Fruit fly (Drosophila melanogaster) whole organism, prepupa: ENCODE results near the gene Tpt.

Experiments used
- Blimp-1 ChIP-seq: fragments of 200-800 bp; sonication (Bioruptor generic); optimal IDR thresholded peaks from 3 replicates; lab custom pipeline; 2017; ENCODE audit warnings: missing biosample characterization, missing genetic modification characterization, mild to moderate bottlenecking, moderate library complexity, missing genetic modification reagents
- CG11294 ChIP-seq: fragments of 200-800 bp; sonication (Bioruptor generic); IDR thresholded peaks from 2 replicates; pipeline ENCODE4 v1.3.6; 2022; ENCODE audit warnings: missing biosample characterization, missing genetic modification characterization
- CG11762 ChIP-seq: fragments of 200-800 bp; sonication (Bioruptor generic); optimal IDR thresholded peaks from 3 replicates; lab custom pipeline; 2016; ENCODE audit warnings: missing biosample characterization, missing genetic modification characterization; ENCODE audit not compliant: insufficient read depth
- CG11902 ChIP-seq: fragments of 200-800 bp; sonication (Bioruptor generic); optimal IDR thresholded peaks from 3 replicates; lab custom pipeline; 2016; ENCODE audit warnings: missing biosample characterization, missing genetic modification characterization
- CG15336 ChIP-seq: fragments of 200-800 bp; sonication (Bioruptor generic); IDR thresholded peaks from 2 replicates; pipeline ENCODE4 v1.3.6; 2022; ENCODE audit warnings: missing biosample characterization, missing genetic modification characterization
- CG1621 ChIP-seq: fragments of 200-800 bp; sonication (Bioruptor generic); optimal IDR thresholded peaks from 3 replicates; lab custom pipeline; 2018; ENCODE audit warnings: missing biosample characterization, mild to moderate bottlenecking, missing genetic modification characterization
- CG31627 ChIP-seq: fragments of 200-800 bp; sonication (Bioruptor generic); optimal IDR thresholded peaks from 3 replicates; lab custom pipeline; 2016; ENCODE audit warnings: missing biosample characterization, missing genetic modification characterization
- CG32006 ChIP-seq: fragments of 200-800 bp; sonication (Bioruptor generic); optimal IDR thresholded peaks from 3 replicates; lab custom pipeline; 2017; ENCODE audit warnings: missing biosample characterization, mild to moderate bottlenecking, missing genetic modification characterization
- CG3919 ChIP-seq: fragments of 200-800 bp; sonication (Bioruptor generic); optimal IDR thresholded peaks from 3 replicates; lab custom pipeline; 2016; ENCODE audit warnings: missing biosample characterization, missing genetic modification characterization
- CG4318 ChIP-seq: fragments of 200-800 bp; sonication (Bioruptor generic); optimal IDR thresholded peaks from 3 replicates; lab custom pipeline; 2017; ENCODE audit warnings: missing biosample characterization, mild to moderate bottlenecking, missing genetic modification characterization
- CG6163 ChIP-seq: fragments of 200-800 bp; sonication (Bioruptor generic); IDR thresholded peaks from 3 replicates; pipeline ENCODE4 v1.3.6; 2022; ENCODE audit warnings: missing biosample characterization, missing genetic modification characterization
- CG6808 ChIP-seq: fragments of 200-800 bp; sonication (Bioruptor generic); optimal IDR thresholded peaks from 3 replicates; lab custom pipeline; 2017; ENCODE audit warnings: missing biosample characterization, missing genetic modification characterization, mild to moderate bottlenecking, moderate library complexity, missing genetic modification reagents
- CG6854 ChIP-seq: fragments of 200-800 bp; sonication (Bioruptor generic); optimal IDR thresholded peaks from 2 replicates; lab custom pipeline; 2017; ENCODE audit warnings: missing biosample characterization, mild to moderate bottlenecking, missing genetic modification characterization
- CG7368 ChIP-seq: fragments of 200-800 bp; sonication (Bioruptor generic); optimal IDR thresholded peaks from 3 replicates; lab custom pipeline; 2016; ENCODE audit warnings: missing biosample characterization, missing genetic modification characterization
- CG8119 ChIP-seq: fragments of 200-800 bp; sonication (Bioruptor generic); IDR thresholded peaks from 3 replicates; pipeline ENCODE4 v1.3.6; 2022; ENCODE audit warnings: missing biosample characterization, missing genetic modification characterization
- CG8632 ChIP-seq: fragments of 200-800 bp; sonication (Bioruptor generic); optimal IDR thresholded peaks from 3 replicates; lab custom pipeline; 2016; ENCODE audit warnings: missing biosample characterization, missing genetic modification characterization
- Eip75B ChIP-seq: fragments of 200-800 bp; sonication (Bioruptor generic); optimal IDR thresholded peaks from 3 replicates; lab custom pipeline; 2016; ENCODE audit warnings: missing biosample characterization, missing genetic modification characterization
- Eip78C ChIP-seq: fragments of 200-800 bp; sonication (Bioruptor generic); peaks from one replicate; lab custom pipeline; 2016; ENCODE audit warnings: missing biosample characterization, missing genetic modification characterization
- Ets96B ChIP-seq: fragments of 200-800 bp; optimal IDR thresholded peaks from 2 replicates; lab custom pipeline; 2019; ENCODE audit warnings: missing biosample characterization, mild to moderate bottlenecking, missing genetic modification characterization, moderate library complexity
- Hr39 ChIP-seq: fragments of 200-800 bp; sonication (Bioruptor generic); optimal IDR thresholded peaks from 2 replicates; lab custom pipeline; 2016; ENCODE audit warnings: missing biosample characterization, missing genetic modification characterization
- Hr4 ChIP-seq: fragments of 200-800 bp; sonication (Bioruptor generic); optimal IDR thresholded peaks from 3 replicates; lab custom pipeline; 2016; ENCODE audit warnings: missing biosample characterization, missing genetic modification characterization
- Lpt ChIP-seq: fragments of 200-800 bp; sonication (Bioruptor generic); optimal IDR thresholded peaks from 3 replicates; lab custom pipeline; 2016; ENCODE audit warnings: missing biosample characterization, missing genetic modification characterization
- Met ChIP-seq: fragments of 200-800 bp; sonication (Bioruptor generic); optimal IDR thresholded peaks from 3 replicates; lab custom pipeline; 2016; ENCODE audit warnings: missing biosample characterization, missing genetic modification characterization
- OdsH ChIP-seq: fragments of 200-800 bp; sonication (Bioruptor generic); optimal IDR thresholded peaks from 3 replicates; lab custom pipeline; 2016; ENCODE audit warnings: missing biosample characterization, missing genetic modification characterization
- Smox ChIP-seq: fragments of 200-800 bp; sonication (Bioruptor generic); optimal IDR thresholded peaks from 3 replicates; lab custom pipeline; 2016; ENCODE audit warnings: missing biosample characterization, missing genetic modification characterization
- Sox102F ChIP-seq: fragments of 200-800 bp; sonication (Bioruptor generic); optimal IDR thresholded peaks from 2 replicates; lab custom pipeline; 2016; ENCODE audit warnings: missing biosample characterization, mild to moderate bottlenecking, missing genetic modification characterization
- Sox15 ChIP-seq: fragments of 200-800 bp; sonication (Bioruptor generic); optimal IDR thresholded peaks from 3 replicates; lab custom pipeline; 2016; ENCODE audit warnings: missing biosample characterization, missing genetic modification characterization
- achi ChIP-seq: fragments of 200-800 bp; sonication (Bioruptor generic); optimal IDR thresholded peaks from 3 replicates; lab custom pipeline; 2016; ENCODE audit warnings: missing biosample characterization, missing genetic modification characterization
- acj6 ChIP-seq: fragments of 200-800 bp; sonication (Bioruptor generic); optimal IDR thresholded peaks from 3 replicates; lab custom pipeline; 2016; ENCODE audit warnings: missing biosample characterization, missing genetic modification characterization
- cyc ChIP-seq: fragments of 200-800 bp; sonication (Bioruptor generic); optimal IDR thresholded peaks from 3 replicates; lab custom pipeline; 2016; ENCODE audit warnings: missing biosample characterization, missing genetic modification characterization
- dac ChIP-seq: fragments of 200-800 bp; sonication (Bioruptor generic); optimal IDR thresholded peaks from 2 replicates; lab custom pipeline; 2017; ENCODE audit warnings: missing biosample characterization, mild to moderate bottlenecking, missing genetic modification characterization
- dsx ChIP-seq: fragments of 200-800 bp; optimal IDR thresholded peaks from 3 replicates; lab custom pipeline; 2019; ENCODE audit warnings: missing biosample characterization, mild to moderate bottlenecking, missing genetic modification characterization, moderate library complexity; ENCODE audit not compliant: poor library complexity, severe bottlenecking
- eg ChIP-seq: fragments of 200-800 bp; sonication (Bioruptor generic); IDR thresholded peaks from 3 replicates; pipeline ENCODE4 v1.3.6; 2022; ENCODE audit warnings: missing biosample characterization, missing genetic modification characterization
- esn ChIP-seq: fragments of 200-800 bp; sonication (Bioruptor generic); optimal IDR thresholded peaks from 2 replicates; lab custom pipeline; 2016; ENCODE audit warnings: missing biosample characterization, mild to moderate bottlenecking, missing genetic modification characterization, moderate library complexity
- fd59A ChIP-seq: fragments of 200-800 bp; sonication (Bioruptor generic); optimal IDR thresholded peaks from 2 replicates; lab custom pipeline; 2017; ENCODE audit warnings: missing biosample characterization, mild to moderate bottlenecking, missing genetic modification characterization, missing genetic modification reagents
- fd85E ChIP-seq: fragments of 200-800 bp; sonication (Bioruptor generic); optimal IDR thresholded peaks from 3 replicates; lab custom pipeline; 2016; ENCODE audit warnings: missing biosample characterization, missing genetic modification characterization
- fkh ChIP-seq: fragments of 200-800 bp; sonication (Bioruptor generic); optimal IDR thresholded peaks from 3 replicates; lab custom pipeline; 2017; ENCODE audit warnings: missing biosample characterization, mild to moderate bottlenecking, missing genetic modification characterization, moderate library complexity
- lz ChIP-seq: fragments of 200-800 bp; sonication (Bioruptor generic); optimal IDR thresholded peaks from 3 replicates; lab custom pipeline; 2016; ENCODE audit warnings: missing biosample characterization, missing genetic modification characterization
- net ChIP-seq: fragments of 200-800 bp; sonication (Bioruptor generic); optimal IDR thresholded peaks from 3 replicates; lab custom pipeline; 2016; ENCODE audit warnings: missing biosample characterization, missing genetic modification characterization
- pdm3 ChIP-seq: fragments of 200-800 bp; sonication (Bioruptor generic); optimal IDR thresholded peaks from 3 replicates; lab custom pipeline; 2016; ENCODE audit warnings: missing biosample characterization, missing genetic modification characterization
- salr ChIP-seq, 2 experiments: fragments of 200-800 bp; sonication (Bioruptor generic); optimal IDR thresholded peaks; 3 replicates each; lab custom pipeline; 2016 to 2018; ENCODE audit warnings: missing biosample characterization in 2 of 2, missing genetic modification characterization in 2 of 2, mild to moderate bottlenecking in 1 of 2
- spab ChIP-seq: fragments of 200-800 bp; sonication (Bioruptor generic); optimal IDR thresholded peaks from 2 replicates; lab custom pipeline; 2017; ENCODE audit warnings: missing biosample characterization, mild to moderate bottlenecking, missing genetic modification characterization, missing genetic modification reagents
- ss ChIP-seq, 2 experiments: fragments of 200-800 bp; sonication (Bioruptor generic); optimal IDR thresholded peaks; 2 replicates in 1 of 2; 3 replicates in 1 of 2; lab custom pipeline; 2017 to 2018; ENCODE audit warnings: mild to moderate bottlenecking in 2 of 2, missing biosample characterization in 2 of 2, missing genetic modification characterization in 2 of 2, moderate library complexity in 1 of 2
- svp ChIP-seq: fragments of 200-800 bp; sonication (Bioruptor generic); peaks from one replicate; lab custom pipeline; 2016; ENCODE audit warnings: missing biosample characterization, missing genetic modification characterization
- vri ChIP-seq: fragments of 200-800 bp; sonication (Bioruptor generic); optimal IDR thresholded peaks from 3 replicates; lab custom pipeline; 2016; ENCODE audit warnings: missing biosample characterization, mild to moderate bottlenecking, missing genetic modification characterization

Gene Tpt

dm6 chr3L:8441745-8442575 lies 36.9 kb upstream of the Tpt start, which contains the start of gene Unr (continued):
- peak; percentile 84 for TF ChIP-seq CG31627
- TF ChIP-seq CG6808 (GFP tag; lab: Kevin White, UChicago), result peak; percentile 2
- peak; percentile 54 for TF ChIP-seq CG7368 (GFP tag; lab: Kevin White, UChicago)
- peak; percentile 14 for TF ChIP-seq fd85E
- TF ChIP-seq CG8119 (GFP tag; lab: Robert Waterston, UW), result peak; percentile 52; the same call in 1 of the 3 replicates
- peak; percentile 89 for TF ChIP-seq CG3919
- TF ChIP-seq net (GFP tag; lab: Kevin White, UChicago), result peak; percentile 83
- TF ChIP-seq esn (GFP tag; lab: Kevin White, UChicago), result peak; percentile 86
- TF ChIP-seq Eip75B (GFP tag; lab: Kevin White, UChicago), result peak; percentile 81
- peak; percentile 35 for TF ChIP-seq Lpt (GFP tag; lab: Kevin White, UChicago)
- TF ChIP-seq Sox15 (GFP tag; lab: Kevin White, UChicago), result peak; percentile 48
- peak; percentile 78 for TF ChIP-seq Sox102F (GFP tag; lab: Kevin White, UChicago)
- TF ChIP-seq Hr4 (GFP tag; lab: Kevin White, UChicago), result peak; percentile 80
- peak; percentile 92 for TF ChIP-seq Eip78C (GFP tag; lab: Kevin White, UChicago)
- peak; percentile 88 for TF ChIP-seq CG6163 (GFP tag; lab: Robert Waterston, UW)
- peak; percentile 47 for TF ChIP-seq CG11762
- TF ChIP-seq CG11902 (GFP tag; lab: Kevin White, UChicago), result peak; percentile 51
- TF ChIP-seq Smox (GFP tag; lab: Kevin White, UChicago), result peak; percentile 79
- peak; percentile 81 for TF ChIP-seq OdsH (GFP tag; lab: Kevin White, UChicago)
- TF ChIP-seq spab (GFP tag; lab: Kevin White, UChicago), result peak; percentile 42
- peak; percentile 79 for TF ChIP-seq Hr39
- TF ChIP-seq CG6854, result peak; percentile 34
- TF ChIP-seq dsx, result peak; percentile 60
- peak; percentile 32 to 68 for TF ChIP-seq ss (GFP tag; optimal IDR thresholded peaks at IDR 0.05; lab: Kevin White, UChicago)

dm6 chr3L:8440771-8441549 lies 35.9 kb upstream of the Tpt start:
- TF ChIP-seq fkh (GFP tag; lab: Kevin White, UChicago) (peak; percentile 71), cyc (GFP tag; lab: Kevin White, UChicago) (no peak), svp (GFP tag; lab: Kevin White, UChicago) (no peak), CG31627 (no peak), esn (GFP tag; lab: Kevin White, UChicago) (peak; percentile 17), CG7368 (GFP tag; lab: Kevin White, UChicago) (peak; percentile 78), CG4318 (GFP tag; lab: Kevin White, UChicago) (no peak), pdm3 (GFP tag; lab: Kevin White, UChicago) (peak; percentile 69), acj6 (peak; percentile 13), CG6854 (peak; percentile 94), lz (GFP tag; lab: Kevin White, UChicago) (no peak), fd59A (peak; percentile 81), CG11294 (GFP tag; lab: Robert Waterston, UW) (peak; percentile 59; the same call in 1 of the 2 replicates), spab (GFP tag; lab: Kevin White, UChicago) (peak; percentile 96), salr (GFP tag; optimal IDR thresholded peaks at IDR 0.05; lab: Kevin White, UChicago) (peak; percentile 86 to 89), CG32006 (peak; percentile 83), vri (GFP tag; lab: Kevin White, UChicago) (no peak), CG6163 (GFP tag; lab: Robert Waterston, UW) (peak; percentile 97), ss (GFP tag; optimal IDR thresholded peaks at IDR 0.05; lab: Kevin White, UChicago) (peak; percentile 99), Met (peak; percentile 21), CG8632 (GFP tag; lab: Kevin White, UChicago) (peak; percentile 53), eg (GFP tag; lab: Robert Waterston, UW) (peak; percentile 97), dsx (peak; percentile 95), Lpt (GFP tag; lab: Kevin White, UChicago) (peak; percentile 87), Blimp-1 (GFP tag; lab: Kevin White, UChicago) (peak; percentile 45), Hr39 (no peak), Eip75B (GFP tag; lab: Kevin White, UChicago) (peak; percentile 10), achi (GFP tag; lab: Kevin White, UChicago) (peak; percentile 51), CG1621 (tag; lab: Kevin White, UChicago) (peak; percentile 95), dac (peak; percentile 94), Ets96B (tag; lab: Kevin White, UChicago) (peak; percentile 93), Smox (GFP tag; lab: Kevin White, UChicago) (no peak), CG15336 (GFP tag; lab: Robert Waterston, UW) (peak; percentile 91)
